Fruit fly (Drosophila melanogaster): ENCODE data around the gene Atg4b.

The Atg4b gene

DNA sequence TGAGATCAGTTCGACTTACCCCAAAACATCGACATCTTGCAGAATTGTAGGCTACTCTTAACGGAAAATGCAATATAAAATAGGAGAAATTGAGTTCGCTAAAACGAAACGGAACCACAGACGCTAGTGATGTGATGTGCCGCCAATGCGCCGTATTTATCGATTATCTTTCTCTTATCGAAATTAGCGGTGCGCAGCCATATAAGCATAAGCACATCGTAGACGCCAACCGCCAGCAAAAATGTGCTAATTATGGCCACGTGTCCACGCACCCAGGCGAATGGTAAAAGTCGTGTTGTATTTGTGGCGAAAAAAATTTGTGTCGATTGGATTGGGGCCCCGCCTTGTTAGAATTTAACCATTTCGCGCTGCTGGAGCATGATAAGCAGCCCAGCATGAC, 23.7 kb downstream of the Atg4b start, which contains the start of the genes Fkbp39 and Cyfip (continued):
- TF ChIP-seq CG2202 (tag; optimal IDR thresholded peaks at IDR 0.05) (peak; percentile 18), emc (GFP tag; optimal IDR thresholded peaks at IDR 0.05) (no peak), Optix (GFP tag; IDR thresholded peaks at IDR 0.05) (peak; percentile 55; the same call in 1 of the 3 replicates), Camta (GFP tag; optimal IDR thresholded peaks at IDR 0.05) (no peak), sens-2 (GFP tag; IDR thresholded peaks at IDR 0.05) (no peak), salm (tag; optimal IDR thresholded peaks at IDR 0.05) (no peak), Eip74EF (GFP tag; optimal IDR thresholded peaks at IDR 0.05) (no peak), pb (GFP tag; optimal IDR thresholded peaks at IDR 0.05) (no peak), ham (GFP tag; IDR thresholded peaks at IDR 0.05) (no peak), PHDP (tag; optimal IDR thresholded peaks at IDR 0.05) (peak; percentile 17), gsb (GFP tag; IDR thresholded peaks at IDR 0.05) (no peak), CG3838 (GFP tag; optimal IDR thresholded peaks at IDR 0.05) (no peak), ken (GFP tag; IDR thresholded peaks at IDR 0.05) (peak; percentile 66; the same call in 2 of the 3 replicates), jigr1 (GFP tag; IDR thresholded peaks at IDR 0.05) (no peak), Lim3 (GFP tag; IDR thresholded peaks at IDR 0.05) (no peak), CG7556 (GFP tag; optimal IDR thresholded peaks at IDR 0.05) (peak; percentile 7), fd96Cb (tag; optimal IDR thresholded peaks at IDR 0.05) (no peak), CG12155 (GFP tag; optimal IDR thresholded peaks at IDR 0.05) (peak; percentile 55), Awh (GFP tag; IDR thresholded peaks at IDR 0.05) (no peak), Hsf (GFP tag; optimal IDR thresholded peaks at IDR 0.05) (peak; percentile 46), Opbp (GFP tag; IDR thresholded peaks at IDR 0.05; ENCODE audit: partially characterized antibody) (peak; percentile 83), CG10979 (tag; optimal IDR thresholded peaks at IDR 0.05) (peak; percentile 21), kni (GFP tag; optimal IDR thresholded peaks at IDR 0.05) (no peak), Dip2 (GFP tag; IDR thresholded peaks at IDR 0.05) (no peak), Atf-2 (GFP tag; optimal IDR thresholded peaks at IDR 0.05) (no peak)

DNA sequence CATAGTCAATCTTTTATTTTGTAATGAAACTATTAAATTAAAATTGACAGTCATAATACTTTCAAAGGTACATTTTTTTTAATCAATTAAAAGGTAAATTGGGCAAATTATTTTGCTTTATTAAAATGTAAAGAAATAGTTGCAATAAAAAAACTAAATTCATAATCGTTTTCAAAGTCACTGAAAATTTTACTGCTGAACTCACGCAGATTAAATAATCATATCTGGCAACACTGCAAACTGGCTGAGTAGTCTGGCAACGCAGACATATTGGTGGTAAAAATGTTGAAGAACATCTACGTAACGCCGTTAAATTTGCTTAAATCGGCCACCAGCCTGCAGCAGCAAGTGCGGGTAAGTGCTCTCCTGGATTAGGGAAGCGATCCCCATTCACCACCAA, 26.3 kb downstream of the Atg4b start, which contains the start of gene mRpL9:
Gene mRpL9 (plus strand): TSS at position 267 of the 400 bp plus-strand sequence.
- TF ChIP-seq Ets65A (GFP tag): no peak
- peak in 1 of 2 experiments; percentile 4 for TF ChIP-seq insv (GFP tag; optimal IDR thresholded peaks at IDR 0.05)
- no peak for TF ChIP-seq CG2202 (tag; optimal IDR thresholded peaks at IDR 0.05)
- TF ChIP-seq D19A (tag; optimal IDR thresholded peaks at IDR 0.05): no peak
- TF ChIP-seq Trl (optimal IDR thresholded peaks at IDR 0.05): no peak
- TF ChIP-seq Trl (GFP tag; optimal IDR thresholded peaks at IDR 0.05): no peak
- no peak for TF ChIP-seq mirr (GFP tag; optimal IDR thresholded peaks at IDR 0.05)
- TF ChIP-seq CG12219 (GFP tag; optimal IDR thresholded peaks at IDR 0.05): no peak
- no peak for TF ChIP-seq CG6683 (GFP tag; optimal IDR thresholded peaks at IDR 0.05)
- peak; percentile 71 for TF ChIP-seq Sry-δ (GFP tag; optimal IDR thresholded peaks at IDR 0.05)
- no peak for TF ChIP-seq h (optimal IDR thresholded peaks at IDR 0.05)
- TF ChIP-seq chn (GFP tag; optimal IDR thresholded peaks at IDR 0.05): no peak
- no peak for TF ChIP-seq CG16815 (GFP tag; optimal IDR thresholded peaks at IDR 0.05)
- TF ChIP-seq CG1024 (GFP tag; IDR thresholded peaks at IDR 0.05): no peak
- no peak for TF ChIP-seq ttk (GFP tag; IDR thresholded peaks at IDR 0.05)
- peak; percentile 51; the same call in 1 of the 2 replicates for TF ChIP-seq CG32532 (GFP tag; IDR thresholded peaks at IDR 0.05)
- no peak for TF ChIP-seq her (GFP tag; optimal IDR thresholded peaks at IDR 0.05)
- no peak for TF ChIP-seq CG17802 (tag; optimal IDR thresholded peaks at IDR 0.05)
- TF ChIP-seq CG3407 (GFP tag; optimal IDR thresholded peaks at IDR 0.05): no peak
- no peak for TF ChIP-seq HLH54F (GFP tag; optimal IDR thresholded peaks at IDR 0.05)
- TF ChIP-seq CG10543 (GFP tag; optimal IDR thresholded peaks at IDR 0.05): no peak
- no peak for TF ChIP-seq kah (GFP tag; optimal IDR thresholded peaks at IDR 0.05)
- TF ChIP-seq CG14441 (GFP tag; IDR thresholded peaks at IDR 0.05): no peak
- TF ChIP-seq CG18476 (GFP tag; optimal IDR thresholded peaks at IDR 0.05): no peak
- no peak for TF ChIP-seq Awh (GFP tag; IDR thresholded peaks at IDR 0.05)
- TF ChIP-seq ac (GFP tag; optimal IDR thresholded peaks at IDR 0.05): no peak
- no peak for TF ChIP-seq CG6854 (GFP tag; optimal IDR thresholded peaks at IDR 0.05)
- no peak for TF ChIP-seq grn (GFP tag; optimal IDR thresholded peaks at IDR 0.05)
- TF ChIP-seq CG11723 (GFP tag; optimal IDR thresholded peaks at IDR 0.05): no peak
- TF ChIP-seq CG1647 (GFP tag; optimal IDR thresholded peaks at IDR 0.05): no peak
- no peak for TF ChIP-seq CG17612 (GFP tag; IDR thresholded peaks at IDR 0.05)
